Worm (Caenorhabditis elegans): ENCODE results near the gene ZK675.4.

DNA sequence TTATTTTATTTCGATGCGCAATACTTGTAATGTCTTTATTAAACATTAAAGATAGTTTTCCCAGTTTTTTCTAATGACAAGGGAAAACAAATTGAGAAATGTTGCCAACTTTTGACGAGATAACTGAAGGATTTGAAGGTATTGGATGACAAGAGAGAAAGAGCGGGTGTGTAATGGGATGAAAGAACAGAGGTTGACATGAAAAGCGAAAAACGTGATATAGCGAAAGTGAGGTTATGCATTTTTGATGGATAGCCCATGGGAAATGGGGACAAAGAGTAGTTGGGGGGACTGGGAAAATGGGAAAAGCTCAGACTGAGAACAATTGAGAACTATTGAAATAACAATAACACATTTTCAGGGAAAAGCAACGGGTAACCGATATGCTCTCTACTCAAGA, 15.9 kb upstream of the ZK675.4 start:
- no peak for TF ChIP-seq pha-4 (tag; optimal IDR thresholded peaks at IDR 0.05)
- no peak for TF ChIP-seq dox-1 (GFP tag; IDR thresholded peaks at IDR 0.05)
- TF ChIP-seq ceh-100 (GFP tag; IDR thresholded peaks at IDR 0.05) = no peak
- no peak for TF ChIP-seq snpc-4 (GFP tag; optimal IDR thresholded peaks at IDR 0.05)
- no peak for TF ChIP-seq snpc-4 (tag; optimal IDR thresholded peaks at IDR 0.05)
- no peak for TF ChIP-seq F33H1.4 (GFP tag; IDR thresholded peaks at IDR 0.05)
- no peak for TF ChIP-seq attf-6 (GFP tag; IDR thresholded peaks at IDR 0.05)
